Worm (Caenorhabditis elegans): ENCODE measurements around the gene M163.9.

- TF ChIP-seq flt-1 (GFP tag; IDR thresholded peaks at IDR 0.05) (no peak), T22C8.4 (GFP tag; IDR thresholded peaks at IDR 0.05) (no peak)
Measured at ce11 chrX:14478193-14478592, 8.8 kb downstream of the M163.9 start.
